Fruit fly (Drosophila melanogaster): ENCODE measurements around the gene Wnt6.

The Wnt6 gene

dm6 chr2L:7319914-7320313 is 13.6 kb upstream of the Wnt6 start (continued):
- no peak for TF ChIP-seq eg (GFP tag; IDR thresholded peaks at IDR 0.05)
- TF ChIP-seq CG3919 (GFP tag; optimal IDR thresholded peaks at IDR 0.05) = peak; percentile 72
- TF ChIP-seq CG3032 (tag; optimal IDR thresholded peaks at IDR 0.05) = peak; percentile 58
- TF ChIP-seq CG32006 (GFP tag; optimal IDR thresholded peaks at IDR 0.05) = no peak
- peak; percentile 66 for TF ChIP-seq topi (GFP tag; optimal IDR thresholded peaks at IDR 0.05)
- TF ChIP-seq OdsH (GFP tag; optimal IDR thresholded peaks at IDR 0.05) = peak; percentile 44
- no peak for TF ChIP-seq Blimp-1 (GFP tag; optimal IDR thresholded peaks at IDR 0.05)
- TF ChIP-seq svp (GFP tag) = peak; percentile 96
- peak; percentile 39 for TF ChIP-seq acj6 (GFP tag; optimal IDR thresholded peaks at IDR 0.05)
- TF ChIP-seq Eip93F (GFP tag; optimal IDR thresholded peaks at IDR 0.05) = peak; percentile 57
- peak; percentile 47 for TF ChIP-seq Sox15 (GFP tag; optimal IDR thresholded peaks at IDR 0.05)
- peak; percentile 76 for TF ChIP-seq CG1621 (tag; optimal IDR thresholded peaks at IDR 0.05)

- peak; percentile 94 for TF ChIP-seq Eip78C (GFP tag)
- TF ChIP-seq CG6276 (GFP tag; optimal IDR thresholded peaks at IDR 0.05) = no peak
- TF ChIP-seq CG6163 (GFP tag; IDR thresholded peaks at IDR 0.05) = peak; percentile 85
- TF ChIP-seq Sox15 (GFP tag; optimal IDR thresholded peaks at IDR 0.05) = peak; percentile 38
- peak; percentile 76 for TF ChIP-seq Sox14 (GFP tag; optimal IDR thresholded peaks at IDR 0.05)
- no peak for TF ChIP-seq CG11902 (GFP tag; optimal IDR thresholded peaks at IDR 0.05)
- TF ChIP-seq CG8319 (GFP tag; optimal IDR thresholded peaks at IDR 0.05) = peak; percentile 29
- peak; percentile 81 for TF ChIP-seq CG3919 (GFP tag; optimal IDR thresholded peaks at IDR 0.05)
- peak; percentile 75 for TF ChIP-seq CG10631 (GFP tag; optimal IDR thresholded peaks at IDR 0.05)
- no peak for TF ChIP-seq fd85E (GFP tag; optimal IDR thresholded peaks at IDR 0.05)
- peak; percentile 63 for TF ChIP-seq CG7368 (GFP tag; optimal IDR thresholded peaks at IDR 0.05)
- TF ChIP-seq Hr39 (GFP tag; optimal IDR thresholded peaks at IDR 0.05) = peak; percentile 70
- TF ChIP-seq topi (GFP tag; optimal IDR thresholded peaks at IDR 0.05) = peak; percentile 78
- TF ChIP-seq svp (GFP tag) = peak; percentile 89
- TF ChIP-seq dac (GFP tag; optimal IDR thresholded peaks at IDR 0.05) = no peak
- peak; percentile 30 for TF ChIP-seq CG11762 (GFP tag; optimal IDR thresholded peaks at IDR 0.05; ENCODE audit: insufficient read depth)
- peak; percentile 74 for TF ChIP-seq lz (GFP tag; optimal IDR thresholded peaks at IDR 0.05)
- TF ChIP-seq CG9139 (GFP tag; optimal IDR thresholded peaks at IDR 0.05) = peak; percentile 67
- TF ChIP-seq eg (GFP tag; IDR thresholded peaks at IDR 0.05) = no peak
- peak; percentile 70 for TF ChIP-seq Sox102F (GFP tag; optimal IDR thresholded peaks at IDR 0.05)
- peak; percentile 66 for TF ChIP-seq CG8632 (GFP tag; optimal IDR thresholded peaks at IDR 0.05)
- peak; percentile 83 for TF ChIP-seq dsx (GFP tag; optimal IDR thresholded peaks at IDR 0.05; ENCODE audit: poor library complexity, severe bottlenecking)
- TF ChIP-seq CG15336 (GFP tag; IDR thresholded peaks at IDR 0.05) = no peak
- TF ChIP-seq Eip93F (GFP tag; optimal IDR thresholded peaks at IDR 0.05) = no peak
- peak; percentile 69 for TF ChIP-seq CG6792 (GFP tag; optimal IDR thresholded peaks at IDR 0.05)
- TF ChIP-seq Eip75B (GFP tag; optimal IDR thresholded peaks at IDR 0.05) = peak; percentile 80
- peak; percentile 73 for TF ChIP-seq Smox (GFP tag; optimal IDR thresholded peaks at IDR 0.05)
- TF ChIP-seq CG4318 (GFP tag; optimal IDR thresholded peaks at IDR 0.05) = no peak
- peak; percentile 84 for TF ChIP-seq Ets96B (tag; optimal IDR thresholded peaks at IDR 0.05)
- TF ChIP-seq CG3032 (tag; optimal IDR thresholded peaks at IDR 0.05) = peak; percentile 73
- TF ChIP-seq Met (GFP tag; optimal IDR thresholded peaks at IDR 0.05) = peak; percentile 83
- peak; percentile 73 for TF ChIP-seq fd59A (GFP tag; optimal IDR thresholded peaks at IDR 0.05)
- peak; percentile 14 for TF ChIP-seq CG16779 (tag; optimal IDR thresholded peaks at IDR 0.05)
- TF ChIP-seq vri (GFP tag; optimal IDR thresholded peaks at IDR 0.05) = peak; percentile 67
- no peak for TF ChIP-seq Hr38 (GFP tag; optimal IDR thresholded peaks at IDR 0.05)
- no peak for TF ChIP-seq fkh (GFP tag; optimal IDR thresholded peaks at IDR 0.05)
- TF ChIP-seq CG8119 (GFP tag; IDR thresholded peaks at IDR 0.05) = peak; percentile 41; the same call in 2 of the 3 replicates
- peak; percentile 51 for TF ChIP-seq Ets21C (GFP tag; optimal IDR thresholded peaks at IDR 0.05)
- peak; percentile 42 for TF ChIP-seq net (GFP tag; optimal IDR thresholded peaks at IDR 0.05)
- TF ChIP-seq spab (GFP tag; optimal IDR thresholded peaks at IDR 0.05) = peak; percentile 71
- TF ChIP-seq CG10669 (GFP tag; optimal IDR thresholded peaks at IDR 0.05) = peak; percentile 71
- TF ChIP-seq Gug (GFP tag; IDR thresholded peaks at IDR 0.05) = no peak
- TF ChIP-seq CG31627 (GFP tag; optimal IDR thresholded peaks at IDR 0.05) = peak; percentile 74
- peak; percentile 65 to 79 for TF ChIP-seq ss (GFP tag; optimal IDR thresholded peaks at IDR 0.05)
- peak; percentile 83 for TF ChIP-seq esn (GFP tag; optimal IDR thresholded peaks at IDR 0.05)
Measured at dm6 chr2L:7321110-7321509, 12.4 kb upstream of the Wnt6 start.
